Fruit fly (Drosophila melanogaster) whole organism, embryonic: Measurements from ENCODE around the gene inc.
A peak's percentile ranks its signal among the peaks of the same experiment; 100 is the strongest.

Experiments
- BEAF-32 ChIP-seq: fragments of 200-800 bp; sonication (Bioruptor generic); optimal IDR thresholded peaks from 3 replicates; lab custom pipeline; 2017; ENCODE audit warnings: missing biosample characterization, missing genetic modification characterization, mild to moderate bottlenecking, moderate library complexity, missing genetic modification reagents
- CG10274 ChIP-seq: fragments of 200-800 bp; sonication (Bioruptor generic); optimal IDR thresholded peaks from 3 replicates; lab custom pipeline; 2017; ENCODE audit warnings: missing biosample characterization, mild to moderate bottlenecking, missing genetic modification characterization
- CG10959 ChIP-seq: fragments of 200-800 bp; sonication (Bioruptor generic); IDR thresholded peaks from 2 replicates; pipeline ENCODE4 v1.3.6; 2022; ENCODE audit warnings: missing biosample characterization, missing genetic modification characterization
- CG11560 ChIP-seq: fragments of 200-800 bp; sonication (Bioruptor generic); IDR thresholded peaks from 3 replicates; pipeline ENCODE4 v1.3.6; 2022; ENCODE audit warnings: missing biosample characterization, missing genetic modification characterization
- CG13296 ChIP-seq: fragments of 200-800 bp; sonication (Bioruptor generic); optimal IDR thresholded peaks from 3 replicates; lab custom pipeline; 2018; ENCODE audit warnings: missing biosample characterization, mild to moderate bottlenecking, missing genetic modification characterization
- CG13424 ChIP-seq: fragments of 200-800 bp; sonication (Bioruptor generic); optimal IDR thresholded peaks from 2 replicates; lab custom pipeline; 2019; ENCODE audit warnings: missing biosample characterization, mild to moderate bottlenecking, missing genetic modification characterization, moderate library complexity
- CG13624 ChIP-seq: fragments of 200-800 bp; sonication (Bioruptor generic); optimal IDR thresholded peaks from 2 replicates; lab custom pipeline; 2016; ENCODE audit warnings: missing biosample characterization, missing genetic modification characterization
- CG14441 ChIP-seq: fragments of 200-800 bp; sonication (Bioruptor generic); IDR thresholded peaks from 2 replicates; pipeline ENCODE4 v1.3.6; 2022; ENCODE audit warnings: missing biosample characterization, missing genetic modification characterization
- CG1529 ChIP-seq: fragments of 200-800 bp; sonication (Bioruptor generic); optimal IDR thresholded peaks from 3 replicates; lab custom pipeline; 2018; ENCODE audit warnings: missing biosample characterization, missing genetic modification characterization
- CG15601 ChIP-seq: fragments of 200-800 bp; sonication (Bioruptor generic); optimal IDR thresholded peaks from 3 replicates; lab custom pipeline; 2019; ENCODE audit warnings: missing biosample characterization, mild to moderate bottlenecking, missing genetic modification characterization, moderate library complexity
- CG16863 ChIP-seq: fragments of 200-800 bp; sonication (Bioruptor generic); optimal IDR thresholded peaks from 3 replicates; lab custom pipeline; 2016; ENCODE audit warnings: missing biosample characterization, missing genetic modification characterization
- CG17186 ChIP-seq: fragments of 200-800 bp; sonication (Bioruptor generic); optimal IDR thresholded peaks from 3 replicates; lab custom pipeline; 2017; ENCODE audit warnings: missing biosample characterization, missing genetic modification reagents, missing genetic modification characterization
- CG2202 ChIP-seq: fragments of 200-800 bp; sonication (Bioruptor generic); optimal IDR thresholded peaks from 2 replicates; lab custom pipeline; 2018; ENCODE audit warnings: missing biosample characterization, mild to moderate bottlenecking, missing genetic modification characterization
- CG2678 ChIP-seq: fragments of 200-800 bp; sonication (Bioruptor generic); optimal IDR thresholded peaks from 3 replicates; lab custom pipeline; 2019; ENCODE audit warnings: missing biosample characterization, mild to moderate bottlenecking, missing genetic modification characterization, moderate library complexity
- CG30020 ChIP-seq: fragments of 200-800 bp; optimal IDR thresholded peaks from 2 replicates; lab custom pipeline; 2019; ENCODE audit warnings: missing biosample characterization, mild to moderate bottlenecking, missing genetic modification characterization, moderate library complexity
- CG3163 ChIP-seq: fragments of 200-800 bp; sonication (Bioruptor generic); optimal IDR thresholded peaks from 3 replicates; lab custom pipeline; 2016; ENCODE audit warnings: missing biosample characterization, missing genetic modification characterization
- CG34224 ChIP-seq: fragments of 200-800 bp; sonication (Bioruptor generic); IDR thresholded peaks from 3 replicates; pipeline ENCODE4 v1.3.6; 2022; ENCODE audit warnings: missing biosample characterization, missing genetic modification characterization; ENCODE audit not compliant: partially characterized antibody
- CG3847 ChIP-seq: fragments of 200-800 bp; sonication (Bioruptor generic); IDR thresholded peaks from 2 replicates; pipeline ENCODE4 v1.3.6; 2022; ENCODE audit warnings: missing biosample characterization, missing genetic modification characterization
- CG4820 ChIP-seq: fragments of 200-800 bp; sonication (Bioruptor generic); optimal IDR thresholded peaks from 3 replicates; lab custom pipeline; 2016; ENCODE audit warnings: missing biosample characterization, missing genetic modification characterization
- CG6654 ChIP-seq: fragments of 200-800 bp; sonication (Bioruptor generic); optimal IDR thresholded peaks from 2 replicates; lab custom pipeline; 2017; ENCODE audit warnings: missing biosample characterization, mild to moderate bottlenecking, missing genetic modification characterization
- CG7745 ChIP-seq: fragments of 200-800 bp; sonication (Bioruptor generic); optimal IDR thresholded peaks from 2 replicates; lab custom pipeline; 2018; ENCODE audit warnings: missing biosample characterization, mild to moderate bottlenecking, missing genetic modification characterization, moderate library complexity
- CG7928 ChIP-seq: fragments of 200-800 bp; sonication (Bioruptor generic); optimal IDR thresholded peaks from 2 replicates; lab custom pipeline; 2017; ENCODE audit warnings: missing biosample characterization, mild to moderate bottlenecking, missing genetic modification characterization
- CG8290 ChIP-seq, 3 experiments: fragments of 200-800 bp; sonication (Bioruptor generic); optimal IDR thresholded peaks; 2 replicates each; lab custom pipeline; 2016 to 2019; ENCODE audit warnings: missing biosample characterization in 3 of 3, missing genetic modification characterization in 3 of 3, mild to moderate bottlenecking in 2 of 3, moderate library complexity in 1 of 3
- CTCF ChIP-seq: fragments of 200-800 bp; sonication (Bioruptor generic); optimal IDR thresholded peaks from 2 replicates; lab custom pipeline; 2017; ENCODE audit warnings: missing biosample characterization, mild to moderate bottlenecking, missing genetic modification characterization, moderate library complexity
- Dek ChIP-seq: fragments of 200-800 bp; sonication (Bioruptor generic); optimal IDR thresholded peaks from 3 replicates; lab custom pipeline; 2019; ENCODE audit warnings: missing biosample characterization, mild to moderate bottlenecking, missing genetic modification characterization, moderate library complexity
- ERR ChIP-seq: fragments of 200-800 bp; sonication (Bioruptor generic); optimal IDR thresholded peaks from 2 replicates; lab custom pipeline; 2016; ENCODE audit warnings: missing biosample characterization, missing genetic modification characterization
- GATAe ChIP-seq: fragments of 200-800 bp; sonication (Bioruptor generic); conservative IDR thresholded peaks from 2 replicates; pipeline ENCODE4 v1.3.6; 2022; ENCODE audit warnings: missing biosample characterization, missing genetic modification characterization
- Gug ChIP-seq: fragments of 200-800 bp; sonication (Bioruptor generic); IDR thresholded peaks from 4 replicates; pipeline ENCODE4 v1.3.6; 2022; ENCODE audit warnings: missing biosample characterization, missing genetic modification characterization
- Hmr ChIP-seq: fragments of 200-800 bp; sonication (Bioruptor generic); optimal IDR thresholded peaks from 3 replicates; lab custom pipeline; 2017; ENCODE audit warnings: mild to moderate bottlenecking, missing biosample characterization, missing genetic modification reagents, missing genetic modification characterization
- Kr ChIP-seq: fragments of 200-800 bp; sonication (Bioruptor generic); optimal IDR thresholded peaks from 2 replicates; lab custom pipeline; 2017; ENCODE audit warnings: missing biosample characterization, mild to moderate bottlenecking, missing genetic modification characterization
- Oaz ChIP-seq: fragments of 200-800 bp; sonication (Bioruptor generic); IDR thresholded peaks from 2 replicates; pipeline ENCODE4 v1.3.6; 2022; ENCODE audit warnings: missing biosample characterization, missing genetic modification characterization
- Six4 ChIP-seq: fragments of 200-800 bp; sonication (Bioruptor generic); optimal IDR thresholded peaks from 2 replicates; lab custom pipeline; 2016; ENCODE audit warnings: missing biosample characterization, missing genetic modification characterization
- Trl ChIP-seq, 3 experiments: fragments of >200 bp in 2 of 3; fragments of 200-800 bp in 1 of 3; sonication (Bioruptor generic) in 1 of 3; optimal IDR thresholded peaks; 2 replicates in 1 of 3; 3 replicates in 2 of 3; lab custom pipeline; 2016 to 2017; ENCODE audit warnings: missing biosample characterization in 1 of 3, missing genetic modification characterization in 1 of 3
- Xbp1 ChIP-seq: fragments of 200-800 bp; sonication (Bioruptor generic); optimal IDR thresholded peaks from 3 replicates; lab custom pipeline; 2016; ENCODE audit warnings: missing biosample characterization, mild to moderate bottlenecking, missing genetic modification characterization
- bab2 ChIP-seq: fragments of 200-800 bp; sonication (Bioruptor generic); optimal IDR thresholded peaks from 2 replicates; lab custom pipeline; 2016; ENCODE audit warnings: missing biosample characterization, missing genetic modification characterization
- caup ChIP-seq: fragments of 200-800 bp; sonication (Bioruptor generic); optimal IDR thresholded peaks from 3 replicates; lab custom pipeline; 2017; ENCODE audit warnings: missing biosample characterization, mild to moderate bottlenecking, missing genetic modification characterization, moderate library complexity; ENCODE audit not compliant: severe bottlenecking
- ci ChIP-seq: fragments of 200-800 bp; sonication (Bioruptor generic); IDR thresholded peaks from 3 replicates; pipeline ENCODE4 v1.3.6; 2022; ENCODE audit warnings: missing biosample characterization, missing genetic modification characterization
- crc ChIP-seq: fragments of 200-800 bp; sonication (Bioruptor generic); optimal IDR thresholded peaks from 2 replicates; lab custom pipeline; 2016; ENCODE audit warnings: missing biosample characterization, missing genetic modification characterization
- crol ChIP-seq: fragments of 200-800 bp; sonication (Bioruptor generic); IDR thresholded peaks from 2 replicates; pipeline ENCODE4 v1.3.6; 2022; ENCODE audit warnings: missing biosample characterization, missing genetic modification characterization
- dimm ChIP-seq: fragments of 200-800 bp; sonication (Bioruptor generic); IDR thresholded peaks from 2 replicates; pipeline ENCODE4 v1.3.6; 2022; ENCODE audit warnings: missing biosample characterization, missing genetic modification characterization
- fd64A ChIP-seq: fragments of 200-800 bp; sonication (Bioruptor generic); optimal IDR thresholded peaks from 3 replicates; lab custom pipeline; 2018; ENCODE audit warnings: missing biosample characterization, mild to moderate bottlenecking, missing genetic modification characterization
- gfzf ChIP-seq: fragments of 200-800 bp; sonication (Bioruptor generic); optimal IDR thresholded peaks from 2 replicates; lab custom pipeline; 2016; ENCODE audit warnings: missing biosample characterization, mild to moderate bottlenecking, missing genetic modification characterization, moderate library complexity
- gt ChIP-seq: fragments of 200-800 bp; sonication (Bioruptor generic); IDR thresholded peaks from 2 replicates; pipeline ENCODE4 v1.3.6; 2022; ENCODE audit warnings: missing biosample characterization, missing genetic modification characterization
- luna ChIP-seq: fragments of 200-800 bp; sonication (Bioruptor generic); optimal IDR thresholded peaks from 2 replicates; lab custom pipeline; 2016; ENCODE audit warnings: missing biosample characterization, missing genetic modification characterization
- nau ChIP-seq: fragments of 200-800 bp; sonication (Bioruptor generic); optimal IDR thresholded peaks from 3 replicates; lab custom pipeline; 2017; ENCODE audit warnings: missing biosample characterization, mild to moderate bottlenecking, missing genetic modification characterization, missing genetic modification reagents
- org-1 ChIP-seq: fragments of 200-800 bp; sonication (Bioruptor generic); optimal IDR thresholded peaks from 2 replicates; lab custom pipeline; 2017; ENCODE audit warnings: missing biosample characterization, missing genetic modification characterization
- pho ChIP-seq: fragments of 200-800 bp; sonication (Bioruptor generic); optimal IDR thresholded peaks from 2 replicates; lab custom pipeline; 2016; ENCODE audit warnings: missing biosample characterization, missing genetic modification characterization
- ranshi ChIP-seq: fragments of 200-800 bp; sonication (Bioruptor generic); IDR thresholded peaks from 2 replicates; pipeline ENCODE4 v1.3.6; 2022; ENCODE audit warnings: missing biosample characterization, missing genetic modification characterization
- tap ChIP-seq: fragments of 200-800 bp; optimal IDR thresholded peaks from 3 replicates; lab custom pipeline; 2019; ENCODE audit warnings: missing biosample characterization, mild to moderate bottlenecking, missing genetic modification characterization, moderate library complexity
- zen ChIP-seq: fragments of 200-800 bp; sonication (Bioruptor generic); optimal IDR thresholded peaks from 3 replicates; lab custom pipeline; 2018; ENCODE audit warnings: missing biosample characterization, mild to moderate bottlenecking, missing genetic modification characterization, moderate library complexity
- zfh2 ChIP-seq: fragments of 200-800 bp; sonication (Bioruptor generic); optimal IDR thresholded peaks from 2 replicates; lab custom pipeline; 2016; ENCODE audit warnings: missing biosample characterization, missing genetic modification characterization

Gene inc

dm6 chrX:1517618-1518017 is 34.3 kb downstream of the inc start (continued):
- no peak for TF ChIP-seq dimm (GFP tag; lab: Robert Waterston, UW)
- TF ChIP-seq CG13296 (GFP tag; lab: Kevin White, UChicago) = peak; percentile 30
- peak; percentile 47; the same call in 2 of the 4 replicates for TF ChIP-seq Gug
- 0 out of 2 replicates have a peak, but pooled peaks have one; percentile 8 for TF ChIP-seq ranshi (GFP tag; lab: Robert Waterston, UW)
- no peak for TF ChIP-seq CG11560 (tag; lab: Robert Waterston, UW)
- TF ChIP-seq pho (GFP tag; lab: Kevin White, UChicago) = peak; percentile 22
- no peak for TF ChIP-seq tap (tag; lab: Kevin White, UChicago)
- TF ChIP-seq caup (GFP tag; lab: Kevin White, UChicago) = peak; percentile 36
- TF ChIP-seq CG7928 (GFP tag; lab: Kevin White, UChicago) = peak; percentile 14
- peak; percentile 7 for TF ChIP-seq CG13424 (tag; lab: Kevin White, UChicago)
- no peak for TF ChIP-seq ERR (GFP tag; lab: Kevin White, UChicago)
- TF ChIP-seq CG1529 = no peak
- TF ChIP-seq CG15601 (tag; lab: Kevin White, UChicago) = no peak
- TF ChIP-seq fd64A = no peak
- peak; percentile 36 for TF ChIP-seq CG2678 (tag; lab: Kevin White, UChicago)
- no peak for TF ChIP-seq CG2202
- no peak for TF ChIP-seq CG7745 (tag; lab: Kevin White, UChicago)
- TF ChIP-seq zen (tag; lab: Kevin White, UChicago) = peak; percentile 14
- TF ChIP-seq Oaz (GFP tag; lab: Robert Waterston, UW) = no peak
- TF ChIP-seq nau (GFP tag; lab: Kevin White, UChicago) = no peak
- peak; percentile 40; the same call in 1 of the 2 replicates for TF ChIP-seq crol (GFP tag; lab: Robert Waterston, UW)
- TF ChIP-seq CG4820 (GFP tag; lab: Kevin White, UChicago) = no peak
- no peak for TF ChIP-seq CG3847
- peak; percentile 53; the same call in 1 of the 3 replicates for TF ChIP-seq ci (GFP tag; lab: Robert Waterston, UW)
- TF ChIP-seq CG10959 (GFP tag; lab: Robert Waterston, UW) = no peak
- TF ChIP-seq gt (GFP tag; lab: Robert Waterston, UW) = no peak
- peak; percentile 31 for TF ChIP-seq bab2 (GFP tag; lab: Kevin White, UChicago)
- TF ChIP-seq CG3163 (GFP tag; lab: Kevin White, UChicago) = no peak
- TF ChIP-seq Hmr = peak; percentile 42
- no peak for TF ChIP-seq CG30020 (tag; lab: Kevin White, UChicago)
- TF ChIP-seq gfzf (GFP tag; lab: Kevin White, UChicago) = no peak
- peak; percentile 34 for TF ChIP-seq Six4 (GFP tag; lab: Kevin White, UChicago)
- TF ChIP-seq Trl (optimal IDR thresholded peaks at IDR 0.05; lab: Kevin White, UChicago) = no peak
- TF ChIP-seq Trl (GFP tag; optimal IDR thresholded peaks at IDR 0.05; lab: Kevin White, UChicago) = peak; percentile 29
- TF ChIP-seq BEAF-32 (GFP tag; lab: Kevin White, UChicago) = peak; percentile 85
- TF ChIP-seq CG13624 (GFP tag; lab: Kevin White, UChicago) = peak; percentile 35
- TF ChIP-seq CG17186 (GFP tag; lab: Kevin White, UChicago) = no peak
- no peak for TF ChIP-seq CG14441 (GFP tag; lab: Robert Waterston, UW)
- TF ChIP-seq luna (GFP tag; lab: Kevin White, UChicago) = no peak
- TF ChIP-seq CG16863 (GFP tag; lab: Kevin White, UChicago) = peak; percentile 38
- TF ChIP-seq CG10274 (GFP tag; lab: Kevin White, UChicago) = no peak
- peak; percentile 44 for TF ChIP-seq Dek (tag; lab: Kevin White, UChicago)
- TF ChIP-seq crc (GFP tag; lab: Kevin White, UChicago) = no peak
- TF ChIP-seq CG8290 (GFP tag; optimal IDR thresholded peaks at IDR 0.05; lab: Kevin White, UChicago) = peak; percentile 12
- peak in 1 of 2 experiments; percentile 78 for TF ChIP-seq CG8290 (tag; optimal IDR thresholded peaks at IDR 0.05; lab: Kevin White, UChicago)
- no peak for TF ChIP-seq CTCF (GFP tag; lab: Kevin White, UChicago)
- peak; percentile 95 for TF ChIP-seq CG34224
- no peak for TF ChIP-seq org-1
- peak; percentile 27 for TF ChIP-seq zfh2 (GFP tag; lab: Kevin White, UChicago)
- TF ChIP-seq GATAe = no peak
- TF ChIP-seq Xbp1 (GFP tag; lab: Kevin White, UChicago) = peak; percentile 33
- no peak for TF ChIP-seq Kr (GFP tag; lab: Kevin White, UChicago)
- no peak for TF ChIP-seq CG6654 (GFP tag; lab: Kevin White, UChicago)
